Worm (Caenorhabditis elegans): ENCODE measurements around the gene tag-293.

DNA sequence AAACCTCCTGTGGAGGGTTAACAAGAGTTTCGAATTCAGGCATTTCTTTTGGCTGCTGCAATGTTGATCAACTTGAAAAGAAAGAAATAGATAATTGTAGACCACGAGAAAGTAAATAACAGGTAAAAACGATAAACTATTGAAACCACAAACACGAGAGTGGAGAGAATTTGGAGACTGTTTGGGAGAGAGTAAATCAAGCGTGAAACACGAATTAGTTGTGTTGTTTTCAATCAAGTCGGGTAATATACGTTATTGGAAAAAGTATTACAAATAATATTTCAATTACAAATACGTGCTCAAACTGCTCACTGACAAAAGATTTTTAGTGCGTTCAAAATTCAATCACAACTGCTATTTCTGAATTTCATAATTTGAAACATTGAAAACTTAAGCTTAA, 25.6 kb upstream of the tag-293 start, which contains the start of gene C03G6.17:
- no peak for TF ChIP-seq lin-13 (tag; optimal IDR thresholded peaks at IDR 0.05)
- TF ChIP-seq lin-32 (GFP tag; optimal IDR thresholded peaks at IDR 0.05) = no peak
- no peak for TF ChIP-seq pha-4 (tag; optimal IDR thresholded peaks at IDR 0.05)
- no peak for TF ChIP-seq zip-8 (tag; optimal IDR thresholded peaks at IDR 0.05)
- no peak for TF ChIP-seq elt-3 (tag; optimal IDR thresholded peaks at IDR 0.05)
- TF ChIP-seq ceh-43 (GFP tag; optimal IDR thresholded peaks at IDR 0.05) = no peak
- TF ChIP-seq mep-1 (tag; optimal IDR thresholded peaks at IDR 0.05) = no peak
- TF ChIP-seq nhr-237 (tag; optimal IDR thresholded peaks at IDR 0.05) = no peak
- no peak for TF ChIP-seq unc-62 (GFP tag; optimal IDR thresholded peaks at IDR 0.05)
